Worm (Caenorhabditis elegans) whole organism, late embryonic: ENCODE data around the gene cap-1.
"Not testable (repeated sequence)": the region's sequence is repeated elsewhere in the genome, so short reads cannot be mapped to it uniquely, and the experiment has no call there.

Experiments used
- C08G9.2 ChIP-seq: sonication (generic microtip); optimal IDR thresholded peaks from 2 replicates; lab custom pipeline; 2016; ENCODE audit warnings: mild to moderate bottlenecking, missing genetic modification characterization, moderate library complexity, missing compliant biosample characterization
- K02D7.2 ChIP-seq: sonication (generic microtip); optimal IDR thresholded peaks from 2 replicates; lab custom pipeline; 2017; ENCODE audit warnings: mild to moderate bottlenecking, missing genetic modification characterization, missing compliant biosample characterization
- K09A11.1 ChIP-seq: sonication (generic microtip); optimal IDR thresholded peaks from 2 replicates; lab custom pipeline; 2017; ENCODE audit warnings: antibody characterized with exemption, mild to moderate bottlenecking, missing genetic modification characterization, missing compliant biosample characterization; ENCODE audit not compliant: insufficient read depth
- T23F11.4 ChIP-seq: fragments of 200-800 bp; sonication (Bioruptor generic); optimal IDR thresholded peaks from 2 replicates; lab custom pipeline; 2018; ENCODE audit warnings: mild to moderate bottlenecking, missing genetic modification characterization, missing compliant biosample characterization
- ahr-1 ChIP-seq: sonication (generic microtip); optimal IDR thresholded peaks from 2 replicates; lab custom pipeline; 2016; ENCODE audit warnings: missing genetic modification characterization, missing compliant biosample characterization
- ama-1 ChIP-seq: fragments of 150-350 bp; optimal IDR thresholded peaks from 2 replicates; lab custom pipeline; 2014
- ceh-14 ChIP-seq: sonication (generic microtip); optimal IDR thresholded peaks from 2 replicates; lab custom pipeline; 2016; ENCODE audit warnings: missing genotype, missing genetic modification characterization, missing compliant biosample characterization
- ceh-18 ChIP-seq: sonication (generic microtip); optimal IDR thresholded peaks from 2 replicates; lab custom pipeline; 2016; ENCODE audit warnings: missing genetic modification characterization, missing compliant biosample characterization
- ceh-31 ChIP-seq: sonication (generic microtip); optimal IDR thresholded peaks from 2 replicates; lab custom pipeline; 2016; ENCODE audit warnings: missing genetic modification characterization, missing compliant biosample characterization
- ceh-34 ChIP-seq: sonication (generic microtip); optimal IDR thresholded peaks from 2 replicates; lab custom pipeline; 2016; ENCODE audit warnings: mild to moderate bottlenecking, missing genetic modification characterization, missing compliant biosample characterization
- ceh-45 ChIP-seq: fragments of 200-800 bp; sonication (Bioruptor generic); IDR thresholded peaks from 2 replicates; pipeline ENCODE4 v1.3.6; 2022; ENCODE audit warnings: missing genetic modification reagents, missing genetic modification characterization, missing compliant biosample characterization
- ceh-48 ChIP-seq: sonication (generic microtip); optimal IDR thresholded peaks from 2 replicates; lab custom pipeline; 2016; ENCODE audit warnings: missing genetic modification characterization, inconsistent platforms, missing compliant biosample characterization
- ceh-6 ChIP-seq: fragments of 200-800 bp; sonication (Bioruptor generic); optimal IDR thresholded peaks from 2 replicates; lab custom pipeline; 2018; ENCODE audit warnings: mild to moderate bottlenecking, missing genetic modification characterization, missing compliant biosample characterization
- elt-2 ChIP-seq: sonication (generic microtip); optimal IDR thresholded peaks from 2 replicates; lab custom pipeline; 2016; ENCODE audit warnings: missing genetic modification reagents, missing genetic modification characterization, missing compliant biosample characterization
- ets-4 ChIP-seq: sonication (generic microtip); optimal IDR thresholded peaks from 2 replicates; lab custom pipeline; 2016; ENCODE audit warnings: missing genetic modification characterization, missing compliant biosample characterization
- eyg-1 ChIP-seq: sonication (generic microtip); optimal IDR thresholded peaks from 2 replicates; lab custom pipeline; 2016; ENCODE audit warnings: missing genotype, missing genetic modification characterization, missing compliant biosample characterization
- fkh-6 ChIP-seq: sonication (generic microtip); optimal IDR thresholded peaks from 2 replicates; lab custom pipeline; 2016; ENCODE audit warnings: missing genetic modification characterization, missing compliant biosample characterization
- hlh-13 ChIP-seq: fragments of 200-800 bp; sonication (Bioruptor generic); optimal IDR thresholded peaks from 2 replicates; lab custom pipeline; 2018; ENCODE audit warnings: mild to moderate bottlenecking, missing genetic modification characterization, missing compliant biosample characterization
- hlh-15 ChIP-seq: sonication (generic microtip); optimal IDR thresholded peaks from 2 replicates; lab custom pipeline; 2016; ENCODE audit warnings: missing genetic modification characterization, missing compliant biosample characterization
- hlh-30 ChIP-seq: sonication (generic microtip); optimal IDR thresholded peaks from 2 replicates; lab custom pipeline; 2017; ENCODE audit warnings: antibody characterized with exemption, missing genetic modification characterization, missing compliant biosample characterization; ENCODE audit not compliant: insufficient read depth
- hlh-8 ChIP-seq: sonication (generic microtip); optimal IDR thresholded peaks from 2 replicates; lab custom pipeline; 2016; ENCODE audit warnings: missing genotype, missing genetic modification characterization, missing compliant biosample characterization
- lim-6 ChIP-seq: sonication (generic microtip); optimal IDR thresholded peaks from 2 replicates; lab custom pipeline; 2016; ENCODE audit warnings: missing genetic modification characterization, missing compliant biosample characterization
- lin-11 ChIP-seq: fragments of 200-800 bp; sonication (Bioruptor generic); optimal IDR thresholded peaks from 2 replicates; lab custom pipeline; 2018; ENCODE audit warnings: mild to moderate bottlenecking, missing genetic modification characterization, missing compliant biosample characterization
- madf-2 ChIP-seq: sonication (generic microtip); optimal IDR thresholded peaks from 2 replicates; lab custom pipeline; 2017; ENCODE audit warnings: missing genetic modification characterization, missing compliant biosample characterization
- mec-3 ChIP-seq: sonication (generic microtip); optimal IDR thresholded peaks from 2 replicates; lab custom pipeline; 2016; ENCODE audit warnings: borderline replicate concordance, missing genetic modification characterization, missing compliant biosample characterization
- nhr-232 ChIP-seq: sonication (generic microtip); optimal IDR thresholded peaks from 2 replicates; lab custom pipeline; 2016; ENCODE audit warnings: missing genetic modification characterization, missing compliant biosample characterization
- npax-4 ChIP-seq: sonication (generic microtip); optimal IDR thresholded peaks from 2 replicates; lab custom pipeline; 2016; ENCODE audit warnings: missing genetic modification characterization, missing compliant biosample characterization
- odd-2 ChIP-seq: sonication (generic microtip); optimal IDR thresholded peaks from 2 replicates; lab custom pipeline; 2017; ENCODE audit warnings: antibody characterized with exemption, mild to moderate bottlenecking, missing genetic modification characterization, missing compliant biosample characterization
- pax-1 ChIP-seq: fragments of 150-350 bp; optimal IDR thresholded peaks from 2 replicates; lab custom pipeline; 2014; ENCODE audit warnings: missing biosample characterization, missing genetic modification characterization
- pha-2 ChIP-seq: sonication (generic microtip); optimal IDR thresholded peaks from 2 replicates; lab custom pipeline; 2017; ENCODE audit warnings: mild to moderate bottlenecking, missing genetic modification characterization, missing compliant biosample characterization
- pros-1 ChIP-seq: fragments of 150-350 bp; optimal IDR thresholded peaks from 2 replicates; lab custom pipeline; 2014; ENCODE audit warnings: missing biosample characterization, missing genetic modification reagents, missing genetic modification characterization
- ref-2 ChIP-seq: sonication (generic microtip); optimal IDR thresholded peaks from 2 replicates; lab custom pipeline; 2016; ENCODE audit warnings: missing genetic modification characterization, missing compliant biosample characterization
- rnt-1 ChIP-seq: sonication (generic microtip); optimal IDR thresholded peaks from 2 replicates; lab custom pipeline; 2016; ENCODE audit warnings: missing genetic modification characterization, missing compliant biosample characterization
- sdc-2 ChIP-seq: sonication (generic microtip); optimal IDR thresholded peaks from 2 replicates; lab custom pipeline; 2016; ENCODE audit warnings: missing genotype, missing genetic modification characterization, missing compliant biosample characterization
- sox-2 ChIP-seq: fragments of 200-800 bp; sonication (Bioruptor generic); IDR thresholded peaks from 2 replicates; pipeline ENCODE4 v1.3.6; 2022; ENCODE audit warnings: missing genetic modification reagents, missing genetic modification characterization, missing compliant biosample characterization
- sox-4 ChIP-seq: sonication (generic microtip); optimal IDR thresholded peaks from 2 replicates; lab custom pipeline; 2017; ENCODE audit warnings: mild to moderate bottlenecking, missing genetic modification characterization, inconsistent platforms, missing compliant biosample characterization
- syd-9 ChIP-seq: sonication (generic microtip); optimal IDR thresholded peaks from 2 replicates; lab custom pipeline; 2016; ENCODE audit warnings: mild to moderate bottlenecking, missing genetic modification characterization, moderate library complexity, missing compliant biosample characterization
- tbx-2 ChIP-seq: sonication (generic microtip); optimal IDR thresholded peaks from 2 replicates; lab custom pipeline; 2016; ENCODE audit warnings: missing genetic modification characterization, missing compliant biosample characterization
- ttx-3 ChIP-seq: sonication (generic microtip); optimal IDR thresholded peaks from 2 replicates; lab custom pipeline; 2016; ENCODE audit warnings: missing genetic modification reagents, missing genetic modification characterization, missing compliant biosample characterization
- unc-3 ChIP-seq, 2 experiments: fragments of 200-800 bp in 1 of 2; sonication (Bioruptor generic) in 1 of 2; sonication (generic microtip) in 1 of 2; conservative IDR thresholded peaks in 1 of 2; optimal IDR thresholded peaks in 1 of 2; 2 replicates each; pipeline versions ENCODE4 v1.3.6 to Lab custom; 2016 to 2022; ENCODE audit warnings: missing compliant biosample characterization in 2 of 2, missing genetic modification characterization in 2 of 2, missing genetic modification reagents in 1 of 2
- unc-42 ChIP-seq: sonication (generic microtip); optimal IDR thresholded peaks from 2 replicates; lab custom pipeline; 2016; ENCODE audit warnings: missing genotype, missing genetic modification characterization, missing compliant biosample characterization
- ztf-16 ChIP-seq: sonication (generic microtip); optimal IDR thresholded peaks from 2 replicates; lab custom pipeline; 2017; ENCODE audit warnings: missing genetic modification characterization, missing compliant biosample characterization

The cap-1 gene

DNA sequence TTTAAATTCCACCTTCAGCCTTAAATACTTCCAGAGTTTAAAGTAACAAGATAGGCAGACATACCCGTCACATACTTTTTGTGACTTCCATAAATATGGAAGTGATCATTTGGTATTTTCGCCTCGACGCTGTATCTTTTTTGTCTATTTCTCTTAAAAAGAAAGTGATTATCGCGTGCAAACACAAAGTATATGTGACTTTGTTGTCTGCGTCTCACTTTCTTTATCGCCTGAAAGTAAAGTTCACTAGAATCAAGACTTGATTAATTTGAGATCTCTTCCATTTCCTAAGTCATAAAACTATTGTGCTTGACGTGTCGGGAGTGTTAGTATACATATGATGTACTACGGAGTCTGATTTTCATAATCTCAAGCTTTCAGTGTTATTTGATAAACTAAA, 28.2 kb upstream of the cap-1 start, which contains the start of gene C06E4.6:
Gene C06E4.6, minus strand, starts transcription at position 51 of the 400 bp plus-strand sequence.
- TF ChIP-seq pha-2 (tag; lab: Kevin White, UChicago) (no peak), sox-2 (GFP tag; lab: Robert Waterston, UW) (no peak), ceh-14 (tag; lab: Kevin White, UChicago) (no peak), ttx-3 (tag; lab: Kevin White, UChicago) (no peak)

DNA sequence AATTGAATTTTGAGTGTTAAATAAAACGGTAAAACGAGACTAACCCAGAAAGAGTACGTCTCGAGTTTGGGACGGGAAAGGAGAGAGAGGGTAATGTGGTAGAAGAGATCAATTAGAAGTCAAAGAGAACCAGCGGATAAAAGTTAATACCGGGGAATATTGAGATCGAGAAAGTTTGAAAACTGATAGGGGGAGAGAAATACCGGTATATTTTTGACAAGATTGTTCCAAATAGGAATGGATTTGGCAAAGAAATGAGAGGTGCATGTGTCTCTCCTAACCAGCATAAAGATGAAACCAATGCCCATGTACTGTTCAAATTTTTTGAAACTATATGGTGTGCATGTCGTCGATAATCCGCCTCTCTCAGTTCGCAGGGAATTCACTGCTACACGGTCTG, 24.7 kb upstream of the cap-1 start, which contains the start of gene C06E4.5:
Gene C06E4.5, plus strand, starts transcription at position 301 of the 400 bp plus-strand sequence.
- not testable (repeated sequence) for TF ChIP-seq tbx-2 (tag; lab: Kevin White, UChicago); ceh-34; mec-3 (tag; lab: Kevin White, UChicago)

DNA sequence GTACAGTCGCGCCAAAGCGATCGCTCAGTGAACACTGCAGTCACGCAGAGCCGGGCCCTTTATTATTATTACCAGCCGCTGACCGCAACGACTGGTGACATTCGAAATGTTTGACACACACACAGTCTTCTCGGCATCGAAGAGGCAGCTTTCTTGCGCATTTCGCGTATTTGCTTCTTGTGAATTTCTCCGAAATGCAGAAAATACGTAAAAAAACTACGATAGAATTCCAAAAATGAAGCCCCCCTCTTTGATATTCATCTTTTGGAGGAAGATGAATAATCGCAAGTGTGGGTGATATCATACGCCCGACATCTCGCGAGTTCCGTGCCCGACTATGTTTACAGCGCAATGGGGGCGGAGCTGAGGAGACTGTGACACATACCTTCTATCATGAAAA, 23.2 kb upstream of the cap-1 start:
- no peak for TF ChIP-seq ama-1 (lab: Kevin White, UChicago)
- no peak for TF ChIP-seq nhr-232 (tag; lab: Kevin White, UChicago)
- TF ChIP-seq ttx-3 (tag; lab: Kevin White, UChicago): no peak
- no peak for TF ChIP-seq pha-2 (tag; lab: Kevin White, UChicago)
- TF ChIP-seq unc-42 (tag; lab: Kevin White, UChicago): no peak
- no peak for TF ChIP-seq K09A11.1
- no peak for TF ChIP-seq madf-2 (tag; lab: Kevin White, UChicago)
- TF ChIP-seq odd-2 (tag; lab: Kevin White, UChicago): no peak
- TF ChIP-seq mec-3 (tag; lab: Kevin White, UChicago): no peak

- no peak for TF ChIP-seq unc-42 (tag; lab: Kevin White, UChicago)
- TF ChIP-seq K02D7.2: no peak
- no peak for TF ChIP-seq hlh-30
- no peak for TF ChIP-seq ttx-3 (tag; lab: Kevin White, UChicago)
- no peak for TF ChIP-seq ets-4 (tag; lab: Kevin White, UChicago)
- no peak for TF ChIP-seq hlh-8
- no peak for TF ChIP-seq lin-11 (tag; lab: Kevin White, UChicago)
- no peak for TF ChIP-seq syd-9
- TF ChIP-seq mec-3 (tag; lab: Kevin White, UChicago): no peak
- TF ChIP-seq pax-1: no peak
- TF ChIP-seq hlh-13: no peak
- no peak for TF ChIP-seq T23F11.4 (GFP tag; lab: Kevin White, UChicago)
- no peak for TF ChIP-seq elt-2
- no peak for TF ChIP-seq hlh-15
- TF ChIP-seq ama-1 (lab: Kevin White, UChicago): no peak
- no peak for TF ChIP-seq sdc-2 (tag; lab: Kevin White, UChicago)
- no peak for TF ChIP-seq unc-3 (GFP tag; conservative IDR thresholded peaks at IDR 0.05; lab: Robert Waterston, UW)
- no peak for TF ChIP-seq unc-3 (tag; optimal IDR thresholded peaks at IDR 0.05; lab: Kevin White, UChicago)
- no peak for TF ChIP-seq ceh-31 (tag; lab: Kevin White, UChicago)
Measured at ce11 chrIV:7250158-7250557, 20.1 kb upstream of the cap-1 start, which contains the start of gene D2024.18. D2024.18 (plus strand) TSS chrIV:7250458.

DNA sequence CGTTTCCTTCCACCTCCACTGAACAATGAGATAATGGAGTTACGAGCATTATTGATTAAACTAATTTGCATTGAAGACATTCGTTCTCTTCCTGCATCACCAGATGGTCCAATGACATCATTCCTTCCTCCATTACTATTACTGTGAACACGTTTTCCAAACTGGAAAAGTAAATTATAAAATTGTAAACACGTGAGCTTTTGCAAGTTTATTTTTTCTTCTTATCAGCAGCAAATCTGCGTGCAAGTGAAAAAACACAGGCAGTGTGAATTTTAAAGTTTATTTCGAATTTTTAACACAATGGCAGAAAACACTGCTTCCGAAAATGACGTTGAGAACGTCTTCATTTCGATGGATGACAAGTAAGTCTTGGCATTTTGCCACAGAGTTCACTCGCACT, 17.2 kb upstream of the cap-1 start, which contains the start of gene D2024.1:
Gene D2024.1, plus strand, starts transcription at position 301 of the 400 bp plus-strand sequence.
- not testable (repeated sequence) for TF ChIP-seq ahr-1 (tag; lab: Kevin White, UChicago); lin-11 (tag; lab: Kevin White, UChicago); ceh-48
- TF ChIP-seq, all 69 proteins: peak for 0; not testable (repeated sequence) for 69

- TF ChIP-seq ama-1 (lab: Kevin White, UChicago): no peak
- TF ChIP-seq hlh-15: no peak
- no peak for TF ChIP-seq ceh-45 (GFP tag; lab: Robert Waterston, UW)
- TF ChIP-seq ceh-18: no peak
- no peak for TF ChIP-seq eyg-1 (tag; lab: Kevin White, UChicago)
- no peak for TF ChIP-seq ets-4 (tag; lab: Kevin White, UChicago)
- TF ChIP-seq lim-6 (tag; lab: Kevin White, UChicago): no peak
- no peak for TF ChIP-seq tbx-2 (tag; lab: Kevin White, UChicago)
- TF ChIP-seq ceh-6 (GFP tag; lab: Kevin White, UChicago): no peak
- TF ChIP-seq ztf-16: no peak
- TF ChIP-seq ref-2 (tag; lab: Kevin White, UChicago): no peak
- TF ChIP-seq nhr-232 (tag; lab: Kevin White, UChicago): no peak
- no peak for TF ChIP-seq syd-9
- no peak for TF ChIP-seq pros-1 (tag; lab: Kevin White, UChicago)
- TF ChIP-seq sox-4 (tag; lab: Kevin White, UChicago): no peak
- TF ChIP-seq C08G9.2: no peak
- no peak for TF ChIP-seq fkh-6 (tag; lab: Kevin White, UChicago)
- no peak for TF ChIP-seq npax-4 (tag; lab: Kevin White, UChicago)
- TF ChIP-seq rnt-1 (tag; lab: Kevin White, UChicago): no peak
Measured at ce11 chrIV:7246553-7246952, 16.5 kb upstream of the cap-1 start, which contains the start of gene col-114. col-114 (minus strand) TSS chrIV:7246653.
